Fruit fly (Drosophila melanogaster): ENCODE data around the gene CG42588.

The CG42588 gene

DNA sequence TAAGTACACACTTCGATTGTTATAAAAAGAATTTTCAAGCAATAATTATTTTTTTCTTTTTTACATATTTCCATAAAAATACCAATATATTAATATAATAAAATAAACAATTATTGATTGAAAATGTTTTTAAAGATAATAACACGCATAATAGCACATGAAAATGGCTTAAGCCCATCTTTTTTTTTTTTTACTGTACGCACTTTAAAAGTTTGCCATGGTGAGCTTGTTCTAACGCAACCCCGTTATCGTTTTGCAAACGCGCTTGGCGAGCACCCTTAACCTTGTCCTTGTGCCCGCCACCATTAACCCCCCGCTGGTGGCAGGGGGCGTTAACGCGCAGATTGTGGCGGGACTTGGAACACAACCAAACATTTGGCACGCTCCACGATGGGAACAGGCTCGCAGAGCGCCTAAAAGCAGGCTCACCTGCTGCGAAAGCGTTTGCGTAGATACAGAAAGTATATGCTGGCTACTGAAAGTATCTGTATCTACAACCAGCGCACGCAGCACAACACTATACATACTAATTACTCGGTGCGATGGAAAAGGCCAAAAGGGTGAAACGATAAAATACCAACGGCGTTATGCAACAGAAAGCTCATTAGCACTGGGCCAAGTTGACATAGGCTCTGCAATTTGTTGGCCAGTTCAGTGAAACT lies 19.9 kb downstream of the CG42588 start (continued):
- TF ChIP-seq zf30C (GFP tag; optimal IDR thresholded peaks at IDR 0.05), result no peak
- no peak for TF ChIP-seq usp (GFP tag; optimal IDR thresholded peaks at IDR 0.05)
- TF ChIP-seq CG9437 (GFP tag; optimal IDR thresholded peaks at IDR 0.05), result no peak
- TF ChIP-seq Asciz (GFP tag; optimal IDR thresholded peaks at IDR 0.05), result no peak
- no peak for TF ChIP-seq Xbp1 (GFP tag; optimal IDR thresholded peaks at IDR 0.05)
- TF ChIP-seq shn (GFP tag; optimal IDR thresholded peaks at IDR 0.05), result no peak
- TF ChIP-seq aop (GFP tag; IDR thresholded peaks at IDR 0.05), result no peak
- TF ChIP-seq E2f2 (GFP tag; IDR thresholded peaks at IDR 0.05), result no peak
- TF ChIP-seq schlank (tag; optimal IDR thresholded peaks at IDR 0.05), result no peak
- TF ChIP-seq kah (GFP tag; optimal IDR thresholded peaks at IDR 0.05), result no peak
- no peak for TF ChIP-seq gce (GFP tag; IDR thresholded peaks at IDR 0.05)
- TF ChIP-seq pan (optimal IDR thresholded peaks at IDR 0.05), result no peak
- no peak for TF ChIP-seq pan (GFP tag; optimal IDR thresholded peaks at IDR 0.05 in 1 of 2, IDR thresholded peaks at IDR 0.05 in 1 of 2)
- TF ChIP-seq CG13624 (GFP tag; optimal IDR thresholded peaks at IDR 0.05), result peak; percentile 4
- no peak for TF ChIP-seq nom (GFP tag; optimal IDR thresholded peaks at IDR 0.05)
- TF ChIP-seq odd (GFP tag; optimal IDR thresholded peaks at IDR 0.05), result no peak
- no peak for TF ChIP-seq ems (GFP tag; optimal IDR thresholded peaks at IDR 0.05)
- TF ChIP-seq NC2β (GFP tag; optimal IDR thresholded peaks at IDR 0.05), result no peak
- no peak for TF ChIP-seq tna (GFP tag; IDR thresholded peaks at IDR 0.05; ENCODE audit: partially characterized antibody)
- TF ChIP-seq CG10565 (GFP tag; optimal IDR thresholded peaks at IDR 0.05), result no peak
- no peak for TF ChIP-seq Blimp-1 (GFP tag; optimal IDR thresholded peaks at IDR 0.05)
- no peak for TF ChIP-seq psq (GFP tag; optimal IDR thresholded peaks at IDR 0.05)
- 0 out of 2 replicates have a peak, but pooled peaks have one; percentile 14 for TF ChIP-seq CG31441 (GFP tag; IDR thresholded peaks at IDR 0.05)
- no peak for TF ChIP-seq CG14860 (GFP tag; IDR thresholded peaks at IDR 0.05; ENCODE audit: partially characterized antibody)
- TF ChIP-seq HmgD (GFP tag; optimal IDR thresholded peaks at IDR 0.05), result no peak
- no peak for TF ChIP-seq Awh (GFP tag; IDR thresholded peaks at IDR 0.05)
- no peak for TF ChIP-seq disco-r (GFP tag; optimal IDR thresholded peaks at IDR 0.05)
- no peak; the same call in 1 of the 2 replicates for TF ChIP-seq CG10959 (GFP tag; IDR thresholded peaks at IDR 0.05)
- TF ChIP-seq bsh (GFP tag; optimal IDR thresholded peaks at IDR 0.05), result no peak
- peak; percentile 27; the same call in 1 of the 2 replicates for TF ChIP-seq seq (GFP tag; IDR thresholded peaks at IDR 0.05)
- TF ChIP-seq sisA (GFP tag; IDR thresholded peaks at IDR 0.05), result no peak
- no peak for TF ChIP-seq CG18764 (GFP tag; optimal IDR thresholded peaks at IDR 0.05)
- no peak for TF ChIP-seq CG12219 (GFP tag; optimal IDR thresholded peaks at IDR 0.05)
- TF ChIP-seq Lim3 (GFP tag; IDR thresholded peaks at IDR 0.05), result no peak
- no peak for TF ChIP-seq onecut (GFP tag; IDR thresholded peaks at IDR 0.05)
- TF ChIP-seq CG17385 (GFP tag; optimal IDR thresholded peaks at IDR 0.05), result no peak
- no peak for TF ChIP-seq inv (GFP tag; IDR thresholded peaks at IDR 0.05; ENCODE audit: partially characterized antibody)
- TF ChIP-seq so (GFP tag; IDR thresholded peaks at IDR 0.05), result no peak
- no peak for TF ChIP-seq hb (GFP tag; IDR thresholded peaks at IDR 0.05; ENCODE audit: partially characterized antibody)
- TF ChIP-seq tll (GFP tag; optimal IDR thresholded peaks at IDR 0.05), result no peak
- no peak for TF ChIP-seq NK7.1 (GFP tag; optimal IDR thresholded peaks at IDR 0.05)
- TF ChIP-seq cato (GFP tag; optimal IDR thresholded peaks at IDR 0.05; ENCODE audit: borderline replicate concordance), result no peak
- TF ChIP-seq Rx (GFP tag; IDR thresholded peaks at IDR 0.05), result no peak
- no peak for TF ChIP-seq dysf (GFP tag; IDR thresholded peaks at IDR 0.05)
- TF ChIP-seq CG16815 (GFP tag; optimal IDR thresholded peaks at IDR 0.05), result no peak
- TF ChIP-seq CG14441 (GFP tag; IDR thresholded peaks at IDR 0.05), result no peak
- no peak for TF ChIP-seq CG1529 (GFP tag; optimal IDR thresholded peaks at IDR 0.05)
- TF ChIP-seq Opbp (GFP tag; IDR thresholded peaks at IDR 0.05; ENCODE audit: partially characterized antibody), result no peak
- no peak for TF ChIP-seq bigmax (GFP tag; optimal IDR thresholded peaks at IDR 0.05)
- TF ChIP-seq CG42726 (GFP tag; IDR thresholded peaks at IDR 0.05; ENCODE audit: partially characterized antibody), result no peak
